Worm (Caenorhabditis elegans) whole organism, mixed stage, embryonic: ENCODE measurements around the gene rsd-3.

Experiments
- M03D4.4 ChIP-seq: sonication (generic microtip); optimal IDR thresholded peaks from 2 replicates; lab custom pipeline; 2017; ENCODE audit warnings: mild to moderate bottlenecking, missing genetic modification characterization, missing compliant biosample characterization
- bed-3 ChIP-seq: fragments of 200-800 bp; sonication (Bioruptor generic); optimal IDR thresholded peaks from 3 replicates; lab custom pipeline; 2018; ENCODE audit warnings: mild to moderate bottlenecking, missing genetic modification characterization, moderate library complexity, missing compliant biosample characterization
- blmp-1 ChIP-seq: fragments of 150-350 bp; optimal IDR thresholded peaks from 2 replicates; lab custom pipeline; 2014; ENCODE audit warnings: missing biosample characterization, missing genetic modification characterization
- ceh-39 ChIP-seq: fragments of 150-350 bp; optimal IDR thresholded peaks from 2 replicates; lab custom pipeline; 2014; ENCODE audit warnings: missing biosample characterization, missing genetic modification characterization
- ceh-43 ChIP-seq: fragments of 200-800 bp; sonication (Bioruptor generic); optimal IDR thresholded peaks from 2 replicates; lab custom pipeline; 2018; ENCODE audit warnings: mild to moderate bottlenecking, missing genetic modification characterization, moderate library complexity, missing compliant biosample characterization
- ceh-83 ChIP-seq: fragments of 200-800 bp; sonication (Bioruptor generic); optimal IDR thresholded peaks from 2 replicates; lab custom pipeline; 2018; ENCODE audit warnings: mild to moderate bottlenecking, missing genetic modification characterization, missing compliant biosample characterization
- ces-1 ChIP-seq: fragments of 150-350 bp; optimal IDR thresholded peaks from 2 replicates; lab custom pipeline; 2014; ENCODE audit warnings: missing biosample characterization, missing genetic modification reagents, missing genetic modification characterization
- cnd-1 ChIP-seq: fragments of 200-800 bp; sonication (Bioruptor generic); optimal IDR thresholded peaks from 2 replicates; lab custom pipeline; 2018; ENCODE audit warnings: mild to moderate bottlenecking, missing genetic modification characterization, missing compliant biosample characterization
- drap-1 ChIP-seq: fragments of 200-800 bp; sonication (Bioruptor generic); optimal IDR thresholded peaks from 3 replicates; lab custom pipeline; 2018; ENCODE audit warnings: mild to moderate bottlenecking, missing genetic modification characterization, missing compliant biosample characterization
- elt-1 ChIP-seq: sonication (generic microtip); optimal IDR thresholded peaks from 2 replicates; lab custom pipeline; 2017; ENCODE audit warnings: missing genetic modification characterization, mild to moderate bottlenecking, missing compliant biosample characterization, antibody characterized with exemption, moderate library complexity, borderline replicate concordance; ENCODE audit not compliant: insufficient read depth
- elt-3 ChIP-seq: fragments of 150-350 bp; optimal IDR thresholded peaks from 2 replicates; lab custom pipeline; 2014; ENCODE audit warnings: missing biosample characterization, missing genetic modification characterization
- flh-1 ChIP-seq: fragments of 200-800 bp; sonication (Bioruptor generic); optimal IDR thresholded peaks from 2 replicates; lab custom pipeline; 2018; ENCODE audit warnings: mild to moderate bottlenecking, missing genetic modification characterization, moderate library complexity, missing compliant biosample characterization
- ham-2 ChIP-seq: fragments of 200-800 bp; sonication (Bioruptor generic); optimal IDR thresholded peaks from 2 replicates; lab custom pipeline; 2018; ENCODE audit warnings: mild to moderate bottlenecking, missing genetic modification characterization, missing compliant biosample characterization
- hlh-1 ChIP-seq: fragments of 150-350 bp; optimal IDR thresholded peaks from 2 replicates; lab custom pipeline; 2014; ENCODE audit warnings: missing biosample characterization, missing genetic modification reagents, missing genetic modification characterization
- lin-13 ChIP-seq: fragments of 150-350 bp; optimal IDR thresholded peaks from 2 replicates; lab custom pipeline; 2014; ENCODE audit warnings: missing biosample characterization, missing genetic modification characterization
- lin-32 ChIP-seq: fragments of 200-800 bp; sonication (Bioruptor generic); optimal IDR thresholded peaks from 2 replicates; lab custom pipeline; 2018; ENCODE audit warnings: mild to moderate bottlenecking, missing genetic modification characterization, missing compliant biosample characterization
- lsy-2 ChIP-seq: fragments of 150-350 bp; optimal IDR thresholded peaks from 2 replicates; lab custom pipeline; 2014; ENCODE audit warnings: missing biosample characterization, missing genetic modification characterization
- mep-1 ChIP-seq: fragments of 150-350 bp; optimal IDR thresholded peaks from 2 replicates; lab custom pipeline; 2017; ENCODE audit warnings: missing biosample characterization, missing genetic modification reagents, missing genetic modification characterization, inconsistent platforms
- mls-2 ChIP-seq: sonication (generic microtip); optimal IDR thresholded peaks from 2 replicates; lab custom pipeline; 2016; ENCODE audit warnings: mild to moderate bottlenecking, missing genetic modification characterization, moderate library complexity, missing compliant biosample characterization
- nhr-12 ChIP-seq: fragments of 150-350 bp; optimal IDR thresholded peaks from 2 replicates; lab custom pipeline; 2014; ENCODE audit warnings: missing biosample characterization, missing genetic modification characterization
- nhr-2 ChIP-seq: fragments of 150-350 bp; optimal IDR thresholded peaks from 2 replicates; lab custom pipeline; 2014; ENCODE audit warnings: missing biosample characterization, missing genetic modification characterization
- nhr-237 ChIP-seq: fragments of 150-350 bp; optimal IDR thresholded peaks from 2 replicates; lab custom pipeline; 2014; ENCODE audit warnings: missing biosample characterization, missing genetic modification characterization
- nhr-28 ChIP-seq: fragments of 150-350 bp; optimal IDR thresholded peaks from 2 replicates; lab custom pipeline; 2014; ENCODE audit warnings: missing biosample characterization, missing genetic modification characterization
- nhr-76 ChIP-seq: sonication (generic microtip); optimal IDR thresholded peaks from 2 replicates; lab custom pipeline; 2017; ENCODE audit warnings: missing biosample characterization, missing genetic modification characterization
- pha-4 ChIP-seq: fragments of 150-350 bp; optimal IDR thresholded peaks from 2 replicates; lab custom pipeline; 2018; ENCODE audit warnings: missing biosample characterization, missing genetic modification reagents, missing genetic modification characterization
- sem-2 ChIP-seq: fragments of 200-800 bp; sonication (Bioruptor generic); optimal IDR thresholded peaks from 2 replicates; lab custom pipeline; 2018; ENCODE audit warnings: mild to moderate bottlenecking, missing genetic modification characterization, missing compliant biosample characterization
- snpc-4 ChIP-seq: fragments of 150-350 bp; optimal IDR thresholded peaks from 2 replicates; lab custom pipeline; 2014; ENCODE audit warnings: missing biosample characterization, missing genetic modification characterization
- tbx-8 ChIP-seq: fragments of 200-800 bp; sonication (Bioruptor generic); optimal IDR thresholded peaks from 2 replicates; lab custom pipeline; 2018; ENCODE audit warnings: mild to moderate bottlenecking, missing genetic modification characterization, moderate library complexity, missing compliant biosample characterization
- unc-120 ChIP-seq: sonication (generic microtip); optimal IDR thresholded peaks from 2 replicates; lab custom pipeline; 2017; ENCODE audit warnings: missing genetic modification characterization, missing compliant biosample characterization; ENCODE audit not compliant: poor library complexity, severe bottlenecking
- unc-39 ChIP-seq: fragments of 150-350 bp; optimal IDR thresholded peaks from 2 replicates; lab custom pipeline; 2014; ENCODE audit warnings: missing biosample characterization, missing genetic modification characterization
- unc-62 ChIP-seq: fragments of 150-350 bp; optimal IDR thresholded peaks from 2 replicates; lab custom pipeline; 2014; ENCODE audit warnings: missing biosample characterization, missing genetic modification reagents, missing genetic modification characterization
- zip-8 ChIP-seq: fragments of 150-350 bp; optimal IDR thresholded peaks from 2 replicates; lab custom pipeline; 2014; ENCODE audit warnings: missing biosample characterization, missing genetic modification characterization
- ztf-11 ChIP-seq: fragments of 150-350 bp; optimal IDR thresholded peaks from 2 replicates; lab custom pipeline; 2014; ENCODE audit warnings: missing biosample characterization, missing genetic modification characterization

rsd-3 gene

ce11 chrX:11791364-11792221 lies 6.7 kb upstream of the rsd-3 start:
- no peak for TF ChIP-seq pha-4 (tag; lab: Kevin White, UChicago)
- no peak for TF ChIP-seq mep-1 (tag; lab: Kevin White, UChicago)
- TF ChIP-seq unc-39 = no peak
- TF ChIP-seq lsy-2 (tag; lab: Kevin White, UChicago) = no peak
- no peak for TF ChIP-seq drap-1 (GFP tag; lab: Kevin White, UChicago)
- TF ChIP-seq flh-1 (GFP tag; lab: Kevin White, UChicago) = no peak
- no peak for TF ChIP-seq sem-2 (GFP tag; lab: Kevin White, UChicago)
- no peak for TF ChIP-seq zip-8 (tag; lab: Kevin White, UChicago)
- TF ChIP-seq unc-120 (tag; lab: Kevin White, UChicago) = no peak
- TF ChIP-seq elt-3 = no peak
- TF ChIP-seq snpc-4 (tag; lab: Kevin White, UChicago) = no peak
- no peak for TF ChIP-seq elt-1 (tag; lab: Kevin White, UChicago)
- no peak for TF ChIP-seq lin-13
- no peak for TF ChIP-seq nhr-2 (tag; lab: Kevin White, UChicago)
- no peak for TF ChIP-seq ceh-39 (tag; lab: Kevin White, UChicago)
- TF ChIP-seq tbx-8 (GFP tag; lab: Kevin White, UChicago) = no peak
- TF ChIP-seq M03D4.4 (tag; lab: Kevin White, UChicago) = no peak
- no peak for TF ChIP-seq nhr-28

- TF ChIP-seq nhr-2 (tag; lab: Kevin White, UChicago) = no peak
- TF ChIP-seq blmp-1 (tag; lab: Kevin White, UChicago) = no peak
- no peak for TF ChIP-seq nhr-76 (tag; lab: Kevin White, UChicago)
- no peak for TF ChIP-seq ceh-39 (tag; lab: Kevin White, UChicago)
- TF ChIP-seq lin-13 = no peak
- TF ChIP-seq nhr-237 (tag; lab: Kevin White, UChicago) = no peak
- no peak for TF ChIP-seq tbx-8 (GFP tag; lab: Kevin White, UChicago)
- TF ChIP-seq elt-1 (tag; lab: Kevin White, UChicago) = no peak
- no peak for TF ChIP-seq snpc-4 (tag; lab: Kevin White, UChicago)
- no peak for TF ChIP-seq mls-2 (tag; lab: Kevin White, UChicago)
- TF ChIP-seq zip-8 (tag; lab: Kevin White, UChicago) = no peak
These were observed 5.6 kb upstream of the rsd-3 start for ce11 chrX:11792730-11793129.

ce11 chrX:11804057-11804456 lies 5.8 kb downstream of the rsd-3 start, which contains the start of gene C34E11.4:
C34E11.4 (plus strand) TSS chrX:11804210.
- TF ChIP-seq hlh-1 (tag; lab: Kevin White, UChicago) (no peak), bed-3 (GFP tag; lab: Kevin White, UChicago) (no peak), ceh-83 (GFP tag; lab: Kevin White, UChicago) (no peak), cnd-1 (tag; lab: Kevin White, UChicago) (no peak), ces-1 (GFP tag; lab: Kevin White, UChicago) (no peak), mls-2 (tag; lab: Kevin White, UChicago) (no peak), elt-3 (no peak), nhr-76 (tag; lab: Kevin White, UChicago) (no peak), unc-39 (no peak), elt-1 (tag; lab: Kevin White, UChicago) (no peak), zip-8 (tag; lab: Kevin White, UChicago) (no peak), sem-2 (GFP tag; lab: Kevin White, UChicago) (no peak), nhr-12 (tag; lab: Kevin White, UChicago) (no peak), ceh-43 (GFP tag; lab: Kevin White, UChicago) (no peak)

- no peak for TF ChIP-seq drap-1 (GFP tag; lab: Kevin White, UChicago)
- no peak for TF ChIP-seq nhr-76 (tag; lab: Kevin White, UChicago)
- TF ChIP-seq blmp-1 (tag; lab: Kevin White, UChicago) = no peak
- TF ChIP-seq nhr-2 (tag; lab: Kevin White, UChicago) = no peak
- TF ChIP-seq lin-32 (GFP tag; lab: Kevin White, UChicago) = no peak
- no peak for TF ChIP-seq unc-120 (tag; lab: Kevin White, UChicago)
- no peak for TF ChIP-seq mls-2 (tag; lab: Kevin White, UChicago)
- TF ChIP-seq sem-2 (GFP tag; lab: Kevin White, UChicago) = no peak
- TF ChIP-seq ztf-11 (tag; lab: Kevin White, UChicago) = no peak
- no peak for TF ChIP-seq cnd-1 (tag; lab: Kevin White, UChicago)
- no peak for TF ChIP-seq unc-62
- TF ChIP-seq nhr-28 = no peak
- TF ChIP-seq tbx-8 (GFP tag; lab: Kevin White, UChicago) = no peak
- TF ChIP-seq nhr-12 (tag; lab: Kevin White, UChicago) = no peak
- TF ChIP-seq ceh-39 (tag; lab: Kevin White, UChicago) = no peak
- no peak for TF ChIP-seq M03D4.4 (tag; lab: Kevin White, UChicago)
- TF ChIP-seq zip-8 (tag; lab: Kevin White, UChicago) = no peak
- no peak for TF ChIP-seq lin-13
- TF ChIP-seq ham-2 (GFP tag; lab: Kevin White, UChicago) = no peak
- no peak for TF ChIP-seq nhr-237 (tag; lab: Kevin White, UChicago)
- TF ChIP-seq, all 35 proteins: peak for 0
These were observed 8.0 kb downstream of the rsd-3 start for ce11 chrX:11806175-11806853.
